Worm (Caenorhabditis elegans) whole organism, L2 larva: ENCODE data around the gene sru-20.
"Not testable (repeated sequence)": the region's sequence is repeated elsewhere in the genome, so short reads cannot be mapped to it uniquely, and the experiment has no call there.

Experiments used
- C34F6.9 ChIP-seq: fragments of 150-350 bp; optimal IDR thresholded peaks from 2 replicates; lab custom pipeline; 2014; ENCODE audit warnings: missing biosample characterization, missing genetic modification characterization
- F13H6.1 ChIP-seq: sonication (generic microtip); optimal IDR thresholded peaks from 2 replicates; lab custom pipeline; 2016; ENCODE audit warnings: missing genetic modification characterization, missing compliant biosample characterization
- R02D3.7 ChIP-seq: fragments of 150-350 bp; optimal IDR thresholded peaks from 2 replicates; lab custom pipeline; 2014; ENCODE audit warnings: missing biosample characterization, missing genetic modification characterization
- ZK546.5 ChIP-seq: sonication (generic microtip); optimal IDR thresholded peaks from 2 replicates; lab custom pipeline; 2017; ENCODE audit warnings: missing biosample characterization, missing genetic modification characterization
- aly-2 ChIP-seq: fragments of 150-350 bp; optimal IDR thresholded peaks from 2 replicates; lab custom pipeline; 2014; ENCODE audit warnings: missing biosample characterization, missing genetic modification characterization
- ama-1 ChIP-seq: fragments of 150-350 bp; optimal IDR thresholded peaks from 2 replicates; lab custom pipeline; 2018; ENCODE audit warnings: inconsistent platforms
- blmp-1 ChIP-seq: sonication (generic microtip); optimal IDR thresholded peaks from 2 replicates; lab custom pipeline; 2017; ENCODE audit warnings: missing genetic modification characterization, mild to moderate bottlenecking, missing compliant biosample characterization, antibody characterized with exemption, moderate library complexity; ENCODE audit not compliant: insufficient read depth
- ceh-16 ChIP-seq: fragments of 150-350 bp; optimal IDR thresholded peaks from 2 replicates; lab custom pipeline; 2014; ENCODE audit warnings: missing biosample characterization, missing genetic modification characterization
- ceh-82 ChIP-seq: fragments of 150-350 bp; optimal IDR thresholded peaks from 2 replicates; lab custom pipeline; 2014; ENCODE audit warnings: missing biosample characterization, missing genetic modification characterization
- dmd-4 ChIP-seq: sonication (generic microtip); optimal IDR thresholded peaks from 2 replicates; lab custom pipeline; 2017; ENCODE audit warnings: missing biosample characterization, missing genetic modification characterization
- egl-27 ChIP-seq: sonication (generic microtip); optimal IDR thresholded peaks from 3 replicates; lab custom pipeline; 2017; ENCODE audit warnings: missing biosample characterization, missing genetic modification reagents, missing genetic modification characterization
- elt-1 ChIP-seq: fragments of 150-350 bp; optimal IDR thresholded peaks from 2 replicates; lab custom pipeline; 2014; ENCODE audit warnings: missing biosample characterization, missing genetic modification characterization
- fos-1 ChIP-seq: fragments of 150-350 bp; optimal IDR thresholded peaks from 2 replicates; lab custom pipeline; 2014; ENCODE audit warnings: missing biosample characterization, missing genetic modification characterization
- lin-13 ChIP-seq: fragments of 150-350 bp; optimal IDR thresholded peaks from 2 replicates; lab custom pipeline; 2014; ENCODE audit warnings: missing biosample characterization, missing genetic modification reagents, missing genetic modification characterization
- lin-39 ChIP-seq: fragments of 150-350 bp; optimal IDR thresholded peaks from 2 replicates; lab custom pipeline; 2014; ENCODE audit warnings: missing biosample characterization, missing genetic modification reagents, missing genetic modification characterization
- lsy-2 ChIP-seq, 2 experiments: fragments of 150-350 bp in 1 of 2; sonication (generic microtip) in 1 of 2; optimal IDR thresholded peaks; 2 replicates each; lab custom pipeline; 2014 to 2017; ENCODE audit warnings: missing biosample characterization in 2 of 2, missing genetic modification characterization in 2 of 2
- mab-5 ChIP-seq: fragments of 150-350 bp; optimal IDR thresholded peaks from 2 replicates; lab custom pipeline; 2014; ENCODE audit warnings: missing biosample characterization, missing genetic modification characterization
- mbf-1 ChIP-seq: sonication (generic microtip); optimal IDR thresholded peaks from 2 replicates; lab custom pipeline; 2017; ENCODE audit warnings: missing biosample characterization, missing genetic modification characterization
- mdl-1 ChIP-seq, 2 experiments: fragments of 150-350 bp in 1 of 2; sonication (generic microtip) in 1 of 2; optimal IDR thresholded peaks; 2 replicates each; lab custom pipeline; 2017; ENCODE audit warnings: missing biosample characterization in 2 of 2, missing genetic modification characterization in 2 of 2
- nhr-10 ChIP-seq: sonication (generic microtip); optimal IDR thresholded peaks from 2 replicates; lab custom pipeline; 2017; ENCODE audit warnings: missing biosample characterization, missing genetic modification characterization
- nhr-11 ChIP-seq: fragments of 150-350 bp; optimal IDR thresholded peaks from 2 replicates; lab custom pipeline; 2014; ENCODE audit warnings: missing biosample characterization, missing genetic modification characterization
- nhr-12 ChIP-seq: fragments of 150-350 bp; optimal IDR thresholded peaks from 2 replicates; lab custom pipeline; 2014; ENCODE audit warnings: missing biosample characterization, missing genetic modification characterization
- nhr-23 ChIP-seq: fragments of 150-350 bp; optimal IDR thresholded peaks from 2 replicates; lab custom pipeline; 2014; ENCODE audit warnings: missing biosample characterization, missing genetic modification reagents, missing genetic modification characterization
- nhr-237 ChIP-seq: fragments of 150-350 bp; optimal IDR thresholded peaks from 2 replicates; lab custom pipeline; 2014; ENCODE audit warnings: missing biosample characterization, missing genetic modification characterization
- nhr-6 ChIP-seq: fragments of 150-350 bp; optimal IDR thresholded peaks from 2 replicates; lab custom pipeline; 2014; ENCODE audit warnings: missing biosample characterization, missing genetic modification characterization
- nhr-77 ChIP-seq: fragments of 150-350 bp; optimal IDR thresholded peaks from 2 replicates; lab custom pipeline; 2014; ENCODE audit warnings: missing biosample characterization, missing genetic modification characterization
- sem-4 ChIP-seq: fragments of 150-350 bp; optimal IDR thresholded peaks from 2 replicates; lab custom pipeline; 2014; ENCODE audit warnings: missing biosample characterization, missing genetic modification reagents, missing genetic modification characterization
- skn-1 ChIP-seq: sonication (generic microtip); optimal IDR thresholded peaks from 2 replicates; lab custom pipeline; 2017; ENCODE audit warnings: missing biosample characterization, missing genetic modification characterization
- sma-3 ChIP-seq: sonication (generic microtip); optimal IDR thresholded peaks from 2 replicates; lab custom pipeline; 2016; ENCODE audit warnings: missing genetic modification reagents, missing genetic modification characterization, missing compliant biosample characterization
- snpc-4 ChIP-seq: fragments of 150-350 bp; optimal IDR thresholded peaks from 2 replicates; lab custom pipeline; 2014; ENCODE audit warnings: missing biosample characterization, missing genetic modification characterization
- unc-39 ChIP-seq: fragments of 150-350 bp; optimal IDR thresholded peaks from 2 replicates; lab custom pipeline; 2014; ENCODE audit warnings: missing biosample characterization, missing genetic modification characterization
- unc-55 ChIP-seq: fragments of 150-350 bp; sonication (generic microtip); optimal IDR thresholded peaks from 3 replicates; lab custom pipeline; 2014; ENCODE audit warnings: missing biosample characterization, missing genetic modification reagents, missing genetic modification characterization
- unc-62 ChIP-seq: fragments of 150-350 bp; optimal IDR thresholded peaks from 2 replicates; lab custom pipeline; 2014; ENCODE audit warnings: missing biosample characterization, missing genetic modification reagents, missing genetic modification characterization
- ztf-11 ChIP-seq: sonication (generic microtip); optimal IDR thresholded peaks from 2 replicates; lab custom pipeline; 2017; ENCODE audit warnings: missing biosample characterization, missing genetic modification characterization

sru-20 gene

ce11 chrIV:12484479-12484878, 10.8 kb upstream of the sru-20 start, which contains the start of gene T04A11.4:
Gene T04A11.4, minus strand, starts transcription at chrIV:12484579.
- TF ChIP-seq lin-39 (tag; lab: Kevin White, UChicago); ama-1 (lab: Kevin White, UChicago); unc-39: not testable (repeated sequence)

- TF ChIP-seq nhr-10 (no peak), nhr-23 (tag; lab: Kevin White, UChicago) (no peak), skn-1 (tag; lab: Kevin White, UChicago) (no peak), ceh-16 (tag; lab: Kevin White, UChicago) (no peak), C34F6.9 (tag; lab: Kevin White, UChicago) (no peak), unc-62 (GFP tag; lab: Kevin White, UChicago) (no peak), dmd-4 (tag; lab: Kevin White, UChicago) (no peak)
Measured at ce11 chrIV:12487194-12487593, 8.1 kb upstream of the sru-20 start, which contains the start of gene sru-26. Gene sru-26, plus strand, starts transcription at chrIV:12487494.

ce11 chrIV:12490491-12490890, 4.8 kb upstream of the sru-20 start, which contains the start of gene him-6:
Gene him-6, plus strand, starts transcription at chrIV:12490791.
- TF ChIP-seq mbf-1 (tag; lab: Kevin White, UChicago) (no peak), snpc-4 (no peak), sem-4 (tag; lab: Kevin White, UChicago) (no peak), dmd-4 (tag; lab: Kevin White, UChicago) (no peak), egl-27 (tag; lab: Kevin White, UChicago) (no peak), lin-39 (tag; lab: Kevin White, UChicago) (no peak), ztf-11 (no peak), R02D3.7 (tag; lab: Kevin White, UChicago) (no peak), nhr-10 (no peak), ama-1 (lab: Kevin White, UChicago) (no peak), sma-3 (GFP tag; lab: Kevin White, UChicago) (no peak), lsy-2 (tag; optimal IDR thresholded peaks at IDR 0.05; lab: Kevin White, UChicago) (no peak), elt-1 (no peak), mdl-1 (tag; optimal IDR thresholded peaks at IDR 0.05; lab: Kevin White, UChicago) (no peak), ceh-82 (tag; lab: Kevin White, UChicago) (no peak), nhr-237 (tag; lab: Kevin White, UChicago) (no peak), nhr-11 (tag; lab: Kevin White, UChicago) (no peak), ZK546.5 (tag; lab: Kevin White, UChicago) (no peak), nhr-12 (tag; lab: Kevin White, UChicago) (no peak), ceh-16 (tag; lab: Kevin White, UChicago) (no peak)

ce11 chrIV:12498238-12498637, 2.9 kb downstream of the sru-20 start, which contains the start of gene sru-19:
Gene sru-19, plus strand, starts transcription at chrIV:12498538.
- TF ChIP-seq nhr-6 (tag; lab: Kevin White, UChicago) (no peak), nhr-77 (tag; lab: Kevin White, UChicago) (no peak), blmp-1 (tag; lab: Kevin White, UChicago) (no peak), lin-13 (no peak), fos-1 (tag; lab: Kevin White, UChicago) (no peak), sma-3 (GFP tag; lab: Kevin White, UChicago) (no peak), F13H6.1 (tag; lab: Kevin White, UChicago) (no peak), snpc-4 (no peak), ceh-16 (tag; lab: Kevin White, UChicago) (no peak), aly-2 (tag; lab: Kevin White, UChicago) (no peak), egl-27 (tag; lab: Kevin White, UChicago) (no peak), mdl-1 (tag; optimal IDR thresholded peaks at IDR 0.05; lab: Kevin White, UChicago) (no peak), nhr-12 (tag; lab: Kevin White, UChicago) (no peak), unc-55 (GFP tag; lab: Kevin White, UChicago) (no peak), mab-5 (tag; lab: Kevin White, UChicago) (no peak), elt-1 (no peak)
- TF ChIP-seq, all 48 proteins: peak for 0

- no peak for TF ChIP-seq nhr-11 (tag; lab: Kevin White, UChicago)
Measured at ce11 chrIV:12501956-12502355, 6.7 kb downstream of the sru-20 start, which contains the start of gene sru-18. Gene sru-18, plus strand, starts transcription at chrIV:12502256.
